Fruit fly (Drosophila melanogaster) whole organism, embryonic: ENCODE measurements around the gene Rich.

Experiments
- Asciz ChIP-seq: fragments of 200-800 bp; sonication (Bioruptor generic); optimal IDR thresholded peaks from 2 replicates; lab custom pipeline; 2017; ENCODE audit warnings: missing biosample characterization, mild to moderate bottlenecking, missing genetic modification characterization, missing genetic modification reagents
- B-H2 ChIP-seq: fragments of 200-800 bp; sonication (Bioruptor generic); optimal IDR thresholded peaks from 2 replicates; lab custom pipeline; 2018; ENCODE audit warnings: missing biosample characterization, mild to moderate bottlenecking, missing genetic modification characterization
- CG10274 ChIP-seq: fragments of 200-800 bp; sonication (Bioruptor generic); optimal IDR thresholded peaks from 3 replicates; lab custom pipeline; 2017; ENCODE audit warnings: missing biosample characterization, mild to moderate bottlenecking, missing genetic modification characterization
- CG10654 ChIP-seq: fragments of 200-800 bp; sonication (Bioruptor generic); optimal IDR thresholded peaks from 2 replicates; lab custom pipeline; 2016; ENCODE audit warnings: missing biosample characterization, missing genetic modification characterization
- CG11695 ChIP-seq: fragments of 200-800 bp; sonication (Bioruptor generic); IDR thresholded peaks from 3 replicates; pipeline ENCODE4 v1.3.6; 2022; ENCODE audit warnings: missing biosample characterization, missing genetic modification characterization
- CG12769 ChIP-seq: fragments of 200-800 bp; sonication (Bioruptor generic); optimal IDR thresholded peaks from 2 replicates; lab custom pipeline; 2019; ENCODE audit warnings: missing biosample characterization, mild to moderate bottlenecking, missing genetic modification characterization, moderate library complexity
- CG13775 ChIP-seq: fragments of 200-800 bp; sonication (Bioruptor generic); optimal IDR thresholded peaks from 3 replicates; lab custom pipeline; 2017; ENCODE audit warnings: missing biosample characterization, mild to moderate bottlenecking, missing genetic modification characterization
- CG15479 ChIP-seq: fragments of 200-800 bp; sonication (Bioruptor generic); optimal IDR thresholded peaks from 3 replicates; lab custom pipeline; 2019; ENCODE audit warnings: missing biosample characterization, mild to moderate bottlenecking, missing genetic modification characterization, moderate library complexity
- CG15601 ChIP-seq: fragments of 200-800 bp; sonication (Bioruptor generic); optimal IDR thresholded peaks from 3 replicates; lab custom pipeline; 2019; ENCODE audit warnings: missing biosample characterization, mild to moderate bottlenecking, missing genetic modification characterization, moderate library complexity
- CG17186 ChIP-seq: fragments of 200-800 bp; sonication (Bioruptor generic); optimal IDR thresholded peaks from 3 replicates; lab custom pipeline; 2017; ENCODE audit warnings: missing biosample characterization, missing genetic modification reagents, missing genetic modification characterization
- CG17612 ChIP-seq: fragments of 200-800 bp; sonication (Bioruptor generic); IDR thresholded peaks from 2 replicates; pipeline ENCODE4 v1.3.6; 2022; ENCODE audit warnings: missing biosample characterization, missing genetic modification characterization
- CG2875 ChIP-seq: fragments of 200-800 bp; sonication (Bioruptor generic); optimal IDR thresholded peaks from 2 replicates; lab custom pipeline; 2017; ENCODE audit warnings: missing biosample characterization, mild to moderate bottlenecking, missing genetic modification characterization, missing genetic modification reagents
- CG30403 ChIP-seq: fragments of 200-800 bp; sonication (Bioruptor generic); optimal IDR thresholded peaks from 3 replicates; lab custom pipeline; 2016; ENCODE audit warnings: missing biosample characterization, missing genetic modification characterization
- CG32767 ChIP-seq: fragments of 200-800 bp; sonication (Bioruptor generic); IDR thresholded peaks from 2 replicates; pipeline ENCODE4 v1.3.6; 2022; ENCODE audit warnings: missing biosample characterization, missing genetic modification characterization
- CG3847 ChIP-seq: fragments of 200-800 bp; sonication (Bioruptor generic); IDR thresholded peaks from 2 replicates; pipeline ENCODE4 v1.3.6; 2022; ENCODE audit warnings: missing biosample characterization, missing genetic modification characterization
- CG5245 ChIP-seq: fragments of 200-800 bp; sonication (Bioruptor generic); optimal IDR thresholded peaks from 3 replicates; lab custom pipeline; 2016; ENCODE audit warnings: missing biosample characterization, missing genetic modification characterization
- CG5953 ChIP-seq: fragments of 200-800 bp; sonication (Bioruptor generic); IDR thresholded peaks from 2 replicates; pipeline ENCODE4 v1.3.6; 2022; ENCODE audit warnings: missing biosample characterization, missing genetic modification characterization
- CG6683 ChIP-seq: fragments of 200-800 bp; sonication (Bioruptor generic); optimal IDR thresholded peaks from 2 replicates; lab custom pipeline; 2017; ENCODE audit warnings: missing biosample characterization, mild to moderate bottlenecking, missing genetic modification characterization, missing genetic modification reagents
- CG6689 ChIP-seq: fragments of 200-800 bp; sonication (Bioruptor generic); IDR thresholded peaks from 2 replicates; pipeline ENCODE4 v1.3.6; 2022; ENCODE audit warnings: missing biosample characterization, missing genetic modification characterization
- CG6765 ChIP-seq: fragments of 200-800 bp; sonication (Bioruptor generic); optimal IDR thresholded peaks from 3 replicates; lab custom pipeline; 2017; ENCODE audit warnings: missing biosample characterization, mild to moderate bottlenecking, missing genetic modification characterization
- CG9797 ChIP-seq: fragments of 200-800 bp; sonication (Bioruptor generic); optimal IDR thresholded peaks from 3 replicates; lab custom pipeline; 2018; ENCODE audit warnings: missing biosample characterization, mild to moderate bottlenecking, missing genetic modification characterization
- Camta ChIP-seq: fragments of 200-800 bp; sonication (Bioruptor generic); optimal IDR thresholded peaks from 2 replicates; lab custom pipeline; 2016; ENCODE audit warnings: missing biosample characterization, missing genetic modification characterization
- CoRest ChIP-seq: fragments of 200-800 bp; sonication (Bioruptor generic); optimal IDR thresholded peaks from 3 replicates; lab custom pipeline; 2018; ENCODE audit warnings: missing biosample characterization, mild to moderate bottlenecking, missing genetic modification characterization, moderate library complexity
- Dbx ChIP-seq: fragments of 200-800 bp; sonication (Bioruptor generic); IDR thresholded peaks from 3 replicates; pipeline ENCODE4 v1.3.6; 2022; ENCODE audit warnings: missing biosample characterization, missing genetic modification characterization
- Hand ChIP-seq: fragments of 200-800 bp; sonication (Bioruptor generic); optimal IDR thresholded peaks from 2 replicates; lab custom pipeline; 2017; ENCODE audit warnings: mild to moderate bottlenecking, missing biosample characterization, missing genetic modification reagents, missing genetic modification characterization
- MBD-R2 ChIP-seq: fragments of 200-800 bp; sonication (Bioruptor generic); IDR thresholded peaks from 2 replicates; pipeline ENCODE4 v1.3.6; 2022; ENCODE audit warnings: missing biosample characterization, missing genetic modification characterization
- Mes4 ChIP-seq: fragments of 200-800 bp; sonication (Bioruptor generic); optimal IDR thresholded peaks from 2 replicates; lab custom pipeline; 2016; ENCODE audit warnings: missing biosample characterization, missing genetic modification characterization
- Side ChIP-seq: fragments of 200-800 bp; sonication (Bioruptor generic); optimal IDR thresholded peaks from 2 replicates; lab custom pipeline; 2016; ENCODE audit warnings: missing biosample characterization, missing genetic modification characterization
- Sox102F ChIP-seq: fragments of 200-800 bp; sonication (Bioruptor generic); optimal IDR thresholded peaks from 2 replicates; lab custom pipeline; 2018; ENCODE audit warnings: missing biosample characterization, mild to moderate bottlenecking, missing genetic modification characterization, moderate library complexity
- TFAM ChIP-seq: fragments of 200-800 bp; sonication (Bioruptor generic); optimal IDR thresholded peaks from 2 replicates; lab custom pipeline; 2017; ENCODE audit warnings: missing biosample characterization, missing genetic modification characterization, inconsistent platforms
- Xrp1 ChIP-seq: fragments of 200-800 bp; sonication (Bioruptor generic); IDR thresholded peaks from 2 replicates; pipeline ENCODE4 v1.3.6; 2022; ENCODE audit warnings: missing biosample characterization, missing genetic modification characterization
- bab2 ChIP-seq: fragments of 200-800 bp; sonication (Bioruptor generic); optimal IDR thresholded peaks from 2 replicates; lab custom pipeline; 2016; ENCODE audit warnings: missing biosample characterization, missing genetic modification characterization
- br ChIP-seq: fragments of >200 bp; optimal IDR thresholded peaks from 2 replicates; lab custom pipeline; 2017
- cwo ChIP-seq: fragments of 200-800 bp; sonication (Bioruptor generic); optimal IDR thresholded peaks from 3 replicates; lab custom pipeline; 2017; ENCODE audit warnings: missing biosample characterization, missing genetic modification characterization, mild to moderate bottlenecking, moderate library complexity, missing genetic modification reagents
- dan ChIP-seq: fragments of 200-800 bp; sonication (Bioruptor generic); IDR thresholded peaks from 2 replicates; pipeline ENCODE4 v1.3.6; 2022; ENCODE audit warnings: missing biosample characterization, missing genetic modification characterization
- dmrt11E ChIP-seq: fragments of 200-800 bp; sonication (Bioruptor generic); optimal IDR thresholded peaks from 3 replicates; lab custom pipeline; 2018; ENCODE audit warnings: missing biosample characterization, mild to moderate bottlenecking, missing genetic modification characterization, moderate library complexity
- fru ChIP-seq: fragments of >200 bp; optimal IDR thresholded peaks from 2 replicates; lab custom pipeline; 2017
- gsb ChIP-seq: fragments of 200-800 bp; sonication (Bioruptor generic); IDR thresholded peaks from 2 replicates; pipeline ENCODE4 v1.3.6; 2022; ENCODE audit warnings: missing biosample characterization, missing genetic modification characterization
- jumu ChIP-seq: fragments of 200-800 bp; sonication (Bioruptor generic); optimal IDR thresholded peaks from 3 replicates; lab custom pipeline; 2016; ENCODE audit warnings: missing biosample characterization, missing genetic modification characterization
- kah ChIP-seq: fragments of 200-800 bp; sonication (Bioruptor generic); optimal IDR thresholded peaks from 2 replicates; lab custom pipeline; 2018; ENCODE audit warnings: missing biosample characterization, mild to moderate bottlenecking, missing genetic modification characterization
- lola ChIP-seq, 3 experiments: fragments of >200 bp in 2 of 3; fragments of 200-800 bp in 1 of 3; sonication (Bioruptor generic) in 1 of 3; optimal IDR thresholded peaks; 2 replicates each; lab custom pipeline; 2017 to 2019; ENCODE audit warnings: missing biosample characterization in 3 of 3, missing genetic modification characterization in 3 of 3, mild to moderate bottlenecking in 1 of 3, moderate library complexity in 1 of 3
- nerfin-1 ChIP-seq: fragments of 200-800 bp; sonication (Bioruptor generic); optimal IDR thresholded peaks from 3 replicates; lab custom pipeline; 2019; ENCODE audit warnings: missing biosample characterization, mild to moderate bottlenecking, missing genetic modification characterization, moderate library complexity
- org-1 ChIP-seq: fragments of 200-800 bp; sonication (Bioruptor generic); optimal IDR thresholded peaks from 2 replicates; lab custom pipeline; 2017; ENCODE audit warnings: missing biosample characterization, missing genetic modification characterization
- pzg ChIP-seq: fragments of 200-800 bp; sonication (Bioruptor generic); optimal IDR thresholded peaks from 3 replicates; lab custom pipeline; 2018; ENCODE audit warnings: missing biosample characterization, mild to moderate bottlenecking, missing genetic modification characterization, moderate library complexity
- sima ChIP-seq: fragments of 200-800 bp; sonication (Bioruptor generic); optimal IDR thresholded peaks from 2 replicates; lab custom pipeline; 2016; ENCODE audit warnings: missing biosample characterization, missing genetic modification characterization
- sna ChIP-seq: fragments of 200-800 bp; sonication (Bioruptor generic); IDR thresholded peaks from 2 replicates; pipeline ENCODE4 v1.3.6; 2022; ENCODE audit warnings: missing biosample characterization, missing genetic modification characterization; ENCODE audit not compliant: partially characterized antibody
- sob ChIP-seq: fragments of 200-800 bp; sonication (Bioruptor generic); IDR thresholded peaks from 2 replicates; pipeline ENCODE4 v1.3.6; 2022; ENCODE audit warnings: missing biosample characterization, missing genetic modification characterization
- vvl ChIP-seq: fragments of 200-800 bp; sonication (Bioruptor generic); IDR thresholded peaks from 2 replicates; pipeline ENCODE4 v1.3.6; 2022; ENCODE audit warnings: missing biosample characterization, missing genetic modification characterization
- wdn ChIP-seq: fragments of 200-800 bp; sonication (Bioruptor generic); IDR thresholded peaks from 2 replicates; pipeline ENCODE4 v1.3.6; 2022; ENCODE audit warnings: missing biosample characterization, missing genetic modification characterization

Gene Rich

DNA sequence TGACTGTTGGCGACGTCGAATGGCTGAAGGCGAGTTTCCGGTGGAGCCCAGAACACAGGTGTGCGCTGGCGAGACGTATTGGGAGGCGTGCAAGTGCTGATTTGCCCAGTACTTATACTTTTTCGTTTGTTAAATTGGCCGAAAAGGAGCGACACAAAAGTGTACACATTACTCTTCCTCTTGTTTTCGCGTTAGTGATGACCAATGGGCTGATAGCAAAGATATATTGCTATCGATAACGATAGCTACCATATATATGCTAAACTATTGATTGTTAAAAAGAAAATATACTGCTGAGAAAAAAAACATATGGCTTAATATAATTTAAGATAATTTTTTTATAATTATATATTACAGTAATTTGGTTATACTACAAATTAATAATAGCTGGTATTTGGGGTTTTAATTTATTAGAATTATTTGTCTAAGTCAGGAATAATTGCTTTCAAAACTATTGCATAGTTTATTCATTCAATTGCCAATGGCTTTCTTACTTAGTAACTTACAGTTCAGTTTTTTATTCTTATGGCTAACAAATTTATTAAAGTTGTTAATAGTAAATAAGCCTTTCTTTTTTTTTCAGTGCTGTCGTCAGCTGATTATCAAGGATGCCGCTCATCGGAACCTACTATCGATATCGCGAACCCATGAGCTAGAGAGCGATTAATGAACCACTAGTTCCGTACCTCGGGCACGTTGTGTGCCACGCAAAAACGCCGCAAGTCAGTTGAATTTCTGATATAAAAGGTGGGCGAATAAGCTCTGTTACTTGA, 25.5 kb upstream of the Rich start, which contains the start of the genes Hem and IleRS (continued):
- TF ChIP-seq Dbx (GFP tag; lab: Robert Waterston, UW) (peak; percentile 93), CG11695 (GFP tag; lab: Robert Waterston, UW) (peak; percentile 91), dan (GFP tag; lab: Robert Waterston, UW) (no peak), CG30403 (peak; percentile 96), lola (GFP tag; optimal IDR thresholded peaks at IDR 0.05; lab: Kevin White, UChicago) (peak in 1 of 3 experiments; percentile 95), Side (GFP tag; lab: Kevin White, UChicago) (peak; percentile 84), CG10654 (GFP tag; lab: Kevin White, UChicago) (peak; percentile 93), CG15601 (peak; percentile 88), wdn (peak; percentile 71), Mes4 (GFP tag; lab: Kevin White, UChicago) (peak; percentile 77), B-H2 (peak; percentile 87), CG17612 (GFP tag; lab: Robert Waterston, UW) (0 out of 2 replicates have a peak, but pooled peaks have one; percentile 56), sob (GFP tag; lab: Robert Waterston, UW) (peak; percentile 92), dmrt11E (tag; lab: Kevin White, UChicago) (peak; percentile 96), MBD-R2 (GFP tag; lab: Robert Waterston, UW) (peak; percentile 80), CG6765 (GFP tag; lab: Kevin White, UChicago) (peak; percentile 71), CG3847 (GFP tag; lab: Robert Waterston, UW) (peak; percentile 90), CG13775 (peak; percentile 95), org-1 (GFP tag; lab: Kevin White, UChicago) (peak; percentile 74), CG15479 (GFP tag; lab: Kevin White, UChicago) (peak; percentile 23), Xrp1 (GFP tag; lab: Robert Waterston, UW) (peak; percentile 95), CoRest (tag; lab: Kevin White, UChicago) (peak; percentile 96), CG17186 (GFP tag; lab: Kevin White, UChicago) (peak; percentile 66), CG9797 (GFP tag; lab: Kevin White, UChicago) (peak; percentile 20), CG2875 (GFP tag; lab: Kevin White, UChicago) (peak; percentile 84), kah (GFP tag; lab: Kevin White, UChicago) (peak; percentile 71), gsb (GFP tag; lab: Robert Waterston, UW) (0 out of 2 replicates have a peak, but pooled peaks have one; percentile 34), CG12769 (tag; lab: Kevin White, UChicago) (no peak), Camta (GFP tag; lab: Kevin White, UChicago) (peak; percentile 91), pzg (peak; percentile 52), Sox102F (GFP tag; lab: Kevin White, UChicago) (peak; percentile 95), jumu (GFP tag; lab: Kevin White, UChicago) (peak; percentile 71), vvl (GFP tag; lab: Robert Waterston, UW) (peak; percentile 95), CG10274 (GFP tag; lab: Kevin White, UChicago) (peak; percentile 35), CG32767 (GFP tag; lab: Robert Waterston, UW) (peak; percentile 87), cwo (peak; percentile 84), CG5245 (peak; percentile 88), CG6689 (peak; percentile 90), CG6683 (GFP tag; lab: Kevin White, UChicago) (peak; percentile 74), Asciz (GFP tag; lab: Kevin White, UChicago) (peak; percentile 87), sna (GFP tag; lab: Robert Waterston, UW) (peak; percentile 56), fru (lab: Kevin White, UChicago) (no peak), sima (GFP tag; lab: Kevin White, UChicago) (peak; percentile 72), TFAM (peak; percentile 36), CG5953 (peak; percentile 86), nerfin-1 (tag; lab: Kevin White, UChicago) (peak; percentile 87), Hand (peak; percentile 70), br (lab: Kevin White, UChicago) (no peak), bab2 (GFP tag; lab: Kevin White, UChicago) (peak; percentile 90)
